Worm (Caenorhabditis elegans): ENCODE data around the gene rfip-2.

- TF ChIP-seq aly-2 (tag; optimal IDR thresholded peaks at IDR 0.05) (no peak), pqm-1 (tag; optimal IDR thresholded peaks at IDR 0.05) (no peak), unc-62 (GFP tag; optimal IDR thresholded peaks at IDR 0.05) (no peak), eor-1 (tag; optimal IDR thresholded peaks at IDR 0.05) (no peak)
Measured at ce11 chrII:770253-770652, 46.7 kb downstream of the rfip-2 start, which contains the start of gene C08G5.6.

Data from whole organism, L3 larva.